Fruit fly (Drosophila melanogaster) whole organism, wandering third instar larva: Measurements from ENCODE around the gene CG14131.

Experiments
- Abd-B ChIP-seq: fragments of >200 bp; optimal IDR thresholded peaks from 2 replicates; lab custom pipeline; 2017; ENCODE audit warnings: missing biosample characterization, missing genetic modification characterization
- CG32264 ChIP-seq: fragments of 200-800 bp; sonication (Bioruptor generic); optimal IDR thresholded peaks from 2 replicates; lab custom pipeline; 2016; ENCODE audit warnings: missing biosample characterization, missing genetic modification characterization
- CG9705 ChIP-seq: fragments of 200-800 bp; sonication (Bioruptor generic); optimal IDR thresholded peaks from 2 replicates; lab custom pipeline; 2018; ENCODE audit warnings: missing biosample characterization, mild to moderate bottlenecking, missing genetic modification characterization
- CrebA ChIP-seq: fragments of 200-800 bp; sonication (Bioruptor generic); optimal IDR thresholded peaks from 2 replicates; lab custom pipeline; 2016; ENCODE audit warnings: missing biosample characterization, mild to moderate bottlenecking, missing genetic modification characterization, borderline replicate concordance
- Dif ChIP-seq: fragments of 200-275, 200-300 bp; sonication (Bioruptor generic); optimal IDR thresholded peaks from 2 replicates; lab custom pipeline; 2018; ENCODE audit warnings: missing biosample characterization, missing genetic modification characterization; ENCODE audit not compliant: partially characterized antibody
- GATAd ChIP-seq: sonication (Bioruptor generic); optimal IDR thresholded peaks from 2 replicates; lab custom pipeline; 2016; ENCODE audit warnings: missing biosample characterization, missing genetic modification characterization
- Hnf4 ChIP-seq: fragments of 200-800 bp; sonication (Bioruptor generic); optimal IDR thresholded peaks from 2 replicates; lab custom pipeline; 2016; ENCODE audit warnings: missing biosample characterization, mild to moderate bottlenecking, missing genetic modification characterization
- Hr83 ChIP-seq: fragments of 200-300 bp; sonication (Bioruptor generic); optimal IDR thresholded peaks from 2 replicates; lab custom pipeline; 2016; ENCODE audit warnings: missing biosample characterization, mild to moderate bottlenecking, missing genetic modification characterization, moderate library complexity; ENCODE audit not compliant: poor library complexity, severe bottlenecking
- Mio ChIP-seq: sonication (Bioruptor generic); optimal IDR thresholded peaks from 2 replicates; lab custom pipeline; 2016; ENCODE audit warnings: missing biosample characterization, missing genetic modification characterization
- Myc ChIP-seq: fragments of >200 bp; optimal IDR thresholded peaks from 2 replicates; lab custom pipeline; 2017
- N ChIP-seq: fragments of >200 bp; optimal IDR thresholded peaks from 2 replicates; lab custom pipeline; 2018; ENCODE audit warnings: missing biosample characterization, missing external identifiers, missing genetic modification characterization
- OdsH ChIP-seq: fragments of 200-800 bp; sonication (Bioruptor generic); optimal IDR thresholded peaks from 2 replicates; lab custom pipeline; 2016; ENCODE audit warnings: missing biosample characterization, mild to moderate bottlenecking, missing genetic modification characterization
- Rel ChIP-seq, 2 experiments: fragments of 200-800 bp; sonication (Bioruptor generic) in 1 of 2; optimal IDR thresholded peaks; 2 replicates in 1 of 2; 3 replicates in 1 of 2; lab custom pipeline; 2016 to 2019; ENCODE audit warnings: mild to moderate bottlenecking in 2 of 2, missing biosample characterization in 2 of 2, missing genetic modification characterization in 2 of 2, moderate library complexity in 1 of 2
- Sp1 ChIP-seq: fragments of 200-800 bp; sonication (Bioruptor generic); optimal IDR thresholded peaks from 3 replicates; lab custom pipeline; 2019; ENCODE audit warnings: missing biosample characterization, mild to moderate bottlenecking, missing genetic modification characterization, moderate library complexity
- Vsx2 ChIP-seq: fragments of 200-300, 225-300 bp; sonication (Bioruptor generic); optimal IDR thresholded peaks from 2 replicates; lab custom pipeline; 2018; ENCODE audit warnings: missing biosample characterization, missing genetic modification characterization; ENCODE audit not compliant: partially characterized antibody
- br ChIP-seq: fragments of 200-800 bp; sonication (Bioruptor generic); optimal IDR thresholded peaks from 2 replicates; lab custom pipeline; 2016; ENCODE audit warnings: missing biosample characterization, missing genetic modification characterization
- brk ChIP-seq: fragments of 200-800 bp; sonication (Bioruptor generic); optimal IDR thresholded peaks from 2 replicates; lab custom pipeline; 2016; ENCODE audit warnings: missing biosample characterization, mild to moderate bottlenecking, missing genetic modification characterization
- dl ChIP-seq, 2 experiments: fragments of 175-275, 200-275 bp in 1 of 2; fragments of 200-275 bp in 1 of 2; sonication (Bioruptor generic); optimal IDR thresholded peaks; lab custom pipeline; 2018; ENCODE audit warnings: mild to moderate bottlenecking in 2 of 2, missing biosample characterization in 2 of 2, missing genetic modification characterization in 2 of 2, moderate library complexity in 2 of 2; ENCODE audit not compliant: partially characterized antibody in 2 of 2, insufficient read depth in 1 of 2
- dmrt93B ChIP-seq: fragments of 200-800 bp; sonication (Bioruptor generic); optimal IDR thresholded peaks from 2 replicates; lab custom pipeline; 2018; ENCODE audit warnings: missing biosample characterization, mild to moderate bottlenecking, missing genetic modification characterization
- dsf ChIP-seq: sonication (Bioruptor generic); optimal IDR thresholded peaks from 2 replicates; lab custom pipeline; 2016; ENCODE audit warnings: missing biosample characterization, missing genetic modification characterization, borderline replicate concordance
- ey ChIP-seq: fragments of 200-800 bp; sonication (Bioruptor generic); optimal IDR thresholded peaks from 2 replicates; lab custom pipeline; 2016; ENCODE audit warnings: missing biosample characterization, missing genetic modification characterization
- foxo ChIP-seq, 2 experiments: fragments of 200-800 bp; sonication (Bioruptor generic); optimal IDR thresholded peaks; 2 replicates in 1 of 2; 3 replicates in 1 of 2; lab custom pipeline; 2016 to 2017; ENCODE audit warnings: missing biosample characterization in 2 of 2, missing genetic modification characterization in 2 of 2
- fru ChIP-seq: fragments of 200-800 bp; sonication (Bioruptor generic); optimal IDR thresholded peaks from 3 replicates; lab custom pipeline; 2016; ENCODE audit warnings: missing biosample characterization, mild to moderate bottlenecking, missing genetic modification characterization
- h ChIP-seq: fragments of 200-800 bp; sonication (Bioruptor generic); optimal IDR thresholded peaks from 3 replicates; lab custom pipeline; 2016; ENCODE audit warnings: missing biosample characterization, mild to moderate bottlenecking, missing genetic modification characterization
- jim ChIP-seq: fragments of 175-275, 200-325 bp; sonication (Bioruptor generic); optimal IDR thresholded peaks from 2 replicates; lab custom pipeline; 2016; ENCODE audit warnings: missing biosample characterization, mild to moderate bottlenecking, missing genetic modification characterization
- lola ChIP-seq: fragments of >200 bp; optimal IDR thresholded peaks from 2 replicates; lab custom pipeline; 2017; ENCODE audit warnings: missing biosample characterization, missing genetic modification characterization
- pan ChIP-seq: fragments of >200 bp; optimal IDR thresholded peaks from 2 replicates; lab custom pipeline; 2017
- psq ChIP-seq: fragments of 200-800 bp; sonication (Bioruptor generic); optimal IDR thresholded peaks from 3 replicates; lab custom pipeline; 2017; ENCODE audit warnings: missing biosample characterization, mild to moderate bottlenecking, missing genetic modification characterization, moderate library complexity
- rgr ChIP-seq: fragments of 200-800 bp; sonication (Bioruptor generic); optimal IDR thresholded peaks from 3 replicates; lab custom pipeline; 2016; ENCODE audit warnings: missing biosample characterization, mild to moderate bottlenecking, missing genetic modification characterization
- sage ChIP-seq: fragments of 200-800 bp; sonication (Bioruptor generic); optimal IDR thresholded peaks from 2 replicates; lab custom pipeline; 2016; ENCODE audit warnings: missing biosample characterization, mild to moderate bottlenecking, missing genetic modification characterization
- sv ChIP-seq: fragments of 200-800 bp; sonication (Bioruptor generic); optimal IDR thresholded peaks from 3 replicates; lab custom pipeline; 2016; ENCODE audit warnings: missing biosample characterization, missing genetic modification characterization
- tai ChIP-seq: sonication (Bioruptor generic); optimal IDR thresholded peaks from 2 replicates; lab custom pipeline; 2016; ENCODE audit warnings: missing biosample characterization, missing genetic modification characterization
- usp ChIP-seq: fragments of >200 bp; optimal IDR thresholded peaks from 2 replicates; lab custom pipeline; 2017; ENCODE audit warnings: missing biosample characterization, missing genetic modification characterization
- woc ChIP-seq: sonication (Bioruptor generic); optimal IDR thresholded peaks from 2 replicates; lab custom pipeline; 2016; ENCODE audit warnings: missing biosample characterization, mild to moderate bottlenecking, missing genetic modification characterization

CG14131 gene

dm6 chr3L:11788195-11788594 lies 11.3 kb downstream of the CG14131 start:
- TF ChIP-seq Abd-B (GFP tag; lab: Kevin White, UChicago) = no peak
- TF ChIP-seq Hnf4 (GFP tag; lab: Kevin White, UChicago) = no peak
- no peak for TF ChIP-seq brk (GFP tag; lab: Kevin White, UChicago)
- TF ChIP-seq CG32264 (GFP tag; lab: Kevin White, UChicago) = no peak
- TF ChIP-seq Mio (GFP tag; lab: Kevin White, UChicago) = no peak
- TF ChIP-seq Dif (GFP tag; lab: Kevin White, UChicago) = no peak
- no peak for TF ChIP-seq fru (GFP tag; lab: Kevin White, UChicago)
- peak; percentile 48 for TF ChIP-seq psq (GFP tag; lab: Kevin White, UChicago)
- peak; percentile 10 for TF ChIP-seq Rel (GFP tag; optimal IDR thresholded peaks at IDR 0.05; lab: Kevin White, UChicago)
- peak; percentile 85 for TF ChIP-seq Rel (tag; optimal IDR thresholded peaks at IDR 0.05; lab: Kevin White, UChicago)
- peak in 1 of 2 experiments; percentile 8 for TF ChIP-seq foxo (GFP tag; optimal IDR thresholded peaks at IDR 0.05; lab: Kevin White, UChicago)
- peak; percentile 25 for TF ChIP-seq OdsH (GFP tag; lab: Kevin White, UChicago)
- TF ChIP-seq rgr (GFP tag; lab: Kevin White, UChicago) = peak; percentile 54
- no peak for TF ChIP-seq Vsx2 (GFP tag; lab: Kevin White, UChicago)
- no peak for TF ChIP-seq lola (GFP tag; lab: Kevin White, UChicago)
- TF ChIP-seq sv (GFP tag; lab: Kevin White, UChicago) = no peak
- TF ChIP-seq N = no peak
- no peak for TF ChIP-seq dmrt93B (GFP tag; lab: Kevin White, UChicago)
- TF ChIP-seq Sp1 = no peak
- no peak for TF ChIP-seq sage (GFP tag; lab: Kevin White, UChicago)
- no peak for TF ChIP-seq tai (GFP tag; lab: Kevin White, UChicago)
- peak; percentile 40 for TF ChIP-seq h (GFP tag; lab: Kevin White, UChicago)
- TF ChIP-seq br (GFP tag; lab: Kevin White, UChicago) = peak; percentile 44
- no peak for TF ChIP-seq dsf
- peak; percentile 62 for TF ChIP-seq Hr83 (GFP tag; lab: Kevin White, UChicago)
- no peak for TF ChIP-seq woc (GFP tag; lab: Kevin White, UChicago)
- no peak for TF ChIP-seq ey
- no peak for TF ChIP-seq CrebA (GFP tag; lab: Kevin White, UChicago)

dm6 chr3L:11788936-11789352 lies 12.1 kb downstream of the CG14131 start:
- TF ChIP-seq usp (GFP tag; lab: Kevin White, UChicago) = no peak
- no peak for TF ChIP-seq Hnf4 (GFP tag; lab: Kevin White, UChicago)
- TF ChIP-seq foxo (GFP tag; optimal IDR thresholded peaks at IDR 0.05; lab: Kevin White, UChicago) = peak in 1 of 2 experiments; percentile 12
- TF ChIP-seq sage (GFP tag; lab: Kevin White, UChicago) = peak; percentile 42
- TF ChIP-seq psq (GFP tag; lab: Kevin White, UChicago) = peak; percentile 87
- no peak for TF ChIP-seq Hr83 (GFP tag; lab: Kevin White, UChicago)
- no peak for TF ChIP-seq CG32264 (GFP tag; lab: Kevin White, UChicago)
- TF ChIP-seq br (GFP tag; lab: Kevin White, UChicago) = no peak
- peak; percentile 10 for TF ChIP-seq Rel (GFP tag; optimal IDR thresholded peaks at IDR 0.05; lab: Kevin White, UChicago)
- peak; percentile 35 for TF ChIP-seq Rel (tag; optimal IDR thresholded peaks at IDR 0.05; lab: Kevin White, UChicago)
- TF ChIP-seq CrebA (GFP tag; lab: Kevin White, UChicago) = no peak
- no peak for TF ChIP-seq rgr (GFP tag; lab: Kevin White, UChicago)

- no peak for TF ChIP-seq Dif (GFP tag; lab: Kevin White, UChicago)
- peak; percentile 19 for TF ChIP-seq CG32264 (GFP tag; lab: Kevin White, UChicago)
- TF ChIP-seq usp (GFP tag; lab: Kevin White, UChicago) = no peak
- no peak for TF ChIP-seq woc (GFP tag; lab: Kevin White, UChicago)
- peak; percentile 95 for TF ChIP-seq psq (GFP tag; lab: Kevin White, UChicago)
- TF ChIP-seq pan = no peak
- no peak for TF ChIP-seq Sp1
- peak; percentile 23 for TF ChIP-seq CG9705 (GFP tag; lab: Kevin White, UChicago)
- TF ChIP-seq rgr (GFP tag; lab: Kevin White, UChicago) = no peak
- no peak for TF ChIP-seq jim (GFP tag; lab: Kevin White, UChicago)
- TF ChIP-seq h (GFP tag; lab: Kevin White, UChicago) = no peak
- TF ChIP-seq OdsH (GFP tag; lab: Kevin White, UChicago) = peak; percentile 11
- peak; percentile 14 for TF ChIP-seq Myc (lab: Kevin White, UChicago)
- TF ChIP-seq Hr83 (GFP tag; lab: Kevin White, UChicago) = peak; percentile 28
- no peak for TF ChIP-seq dmrt93B (GFP tag; lab: Kevin White, UChicago)
- no peak for TF ChIP-seq dl (GFP tag; optimal IDR thresholded peaks at IDR 0.05; lab: Kevin White, UChicago; ENCODE audit: insufficient read depth in 1 of 2, partially characterized antibody in 2 of 2)
- peak; percentile 4 for TF ChIP-seq ey
- no peak for TF ChIP-seq Vsx2 (GFP tag; lab: Kevin White, UChicago)
- TF ChIP-seq fru (GFP tag; lab: Kevin White, UChicago) = no peak
- no peak for TF ChIP-seq Abd-B (GFP tag; lab: Kevin White, UChicago)
- no peak for TF ChIP-seq GATAd (GFP tag; lab: Kevin White, UChicago)
Measured at dm6 chr3L:11789773-11790172, 12.9 kb downstream of the CG14131 start, which contains the start of gene Pi3K68D. TSS of gene Pi3K68D (minus strand) at chr3L:11790013.
